Worm (Caenorhabditis elegans) whole organism, mixed stage, embryonic: Measurements from ENCODE around the gene C18D4.4.

Experiments used
- elt-3 ChIP-seq: fragments of 150-350 bp; optimal IDR thresholded peaks from 2 replicates; lab custom pipeline; 2014; ENCODE audit warnings: missing biosample characterization, missing genetic modification characterization
- nhr-28 ChIP-seq: fragments of 150-350 bp; optimal IDR thresholded peaks from 2 replicates; lab custom pipeline; 2014; ENCODE audit warnings: missing biosample characterization, missing genetic modification characterization

DNA sequence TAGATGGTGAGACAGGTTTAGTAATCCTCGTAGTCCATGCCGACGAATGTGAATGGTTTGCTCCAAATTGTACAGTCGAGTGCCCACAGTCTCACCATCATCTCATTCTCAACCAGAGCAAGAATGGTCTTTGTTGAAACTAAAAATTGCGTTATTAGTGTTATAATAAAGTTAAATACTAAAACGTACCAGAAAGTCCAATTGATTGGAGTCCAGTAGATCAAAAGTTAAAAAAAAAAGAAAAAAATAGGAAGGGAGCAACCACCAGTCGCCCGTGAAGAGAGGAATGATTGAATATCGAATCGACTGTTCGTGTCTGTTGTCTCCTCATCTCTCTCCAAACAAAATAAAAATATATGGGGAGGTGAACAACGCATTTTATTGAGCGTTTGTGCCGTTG lies 824 bp downstream of the C18D4.4 start, which contains the start of gene C18D4.12:
- TF ChIP-seq nhr-28 (tag; lab: Kevin White, UChicago) (no peak), elt-3 (no peak)
